Worm (Caenorhabditis elegans): ENCODE data around the gene nemp-1.
A peak's percentile ranks its signal among the peaks of the same experiment; 100 is the strongest.

Gene nemp-1

ce11 chrIII:502583-502982 lies 30.5 kb downstream of the nemp-1 start (continued):
- no peak for TF ChIP-seq tbx-9 (tag; optimal IDR thresholded peaks at IDR 0.05; ENCODE audit: borderline replicate concordance)
- peak; percentile 43 for TF ChIP-seq gei-17 (GFP tag; optimal IDR thresholded peaks at IDR 0.05)
- peak; percentile 80 for TF ChIP-seq ztf-18 (tag; optimal IDR thresholded peaks at IDR 0.05)
- 0 out of 2 replicates have a peak, but pooled peaks have one; percentile 22 for TF ChIP-seq madf-8 (GFP tag; conservative IDR thresholded peaks at IDR 0.05)
- TF ChIP-seq nhr-80 (tag; optimal IDR thresholded peaks at IDR 0.05): peak; percentile 63
- peak; percentile 85; the same call in 1 of the 2 replicates for TF ChIP-seq Y56A3A.18 (GFP tag; IDR thresholded peaks at IDR 0.05)
- TF ChIP-seq mxl-1 (tag; optimal IDR thresholded peaks at IDR 0.05): peak; percentile 90
- peak; percentile 34 for TF ChIP-seq F57C9.4 (tag; optimal IDR thresholded peaks at IDR 0.05)
- TF ChIP-seq F57A8.1 (GFP tag; optimal IDR thresholded peaks at IDR 0.05): peak; percentile 77
- TF ChIP-seq nhr-27 (tag; optimal IDR thresholded peaks at IDR 0.05): peak; percentile 94
- TF ChIP-seq attf-5 (GFP tag; optimal IDR thresholded peaks at IDR 0.05): peak; percentile 75
- peak; percentile 70; the same call in 1 of the 2 replicates for TF ChIP-seq zfh-2 (GFP tag; conservative IDR thresholded peaks at IDR 0.05)
- TF ChIP-seq lag-1 (GFP tag; IDR thresholded peaks at IDR 0.05): 0 out of 2 replicates have a peak, but pooled peaks have one; percentile 11
- peak; percentile 30; the same call in 1 of the 2 replicates for TF ChIP-seq B0019.2 (GFP tag; conservative IDR thresholded peaks at IDR 0.05)
- TF ChIP-seq hsf-1 (GFP tag; IDR thresholded peaks at IDR 0.05): 0 out of 2 replicates have a peak, but pooled peaks have one; percentile 45
- TF ChIP-seq attf-6 (GFP tag; IDR thresholded peaks at IDR 0.05): peak; percentile 68; the same call in 1 of the 2 replicates
- TF ChIP-seq snpc-1.3 (tag; optimal IDR thresholded peaks at IDR 0.05; ENCODE audit: insufficient read depth): peak; percentile 74
- TF ChIP-seq bed-2 (GFP tag; IDR thresholded peaks at IDR 0.05): no peak
- TF ChIP-seq Y67H2A.10 (GFP tag; conservative IDR thresholded peaks at IDR 0.05): no peak
- TF ChIP-seq nhr-90 (tag; optimal IDR thresholded peaks at IDR 0.05): peak; percentile 94
- peak; percentile 58 for TF ChIP-seq lir-1 (GFP tag; conservative IDR thresholded peaks at IDR 0.05)
- peak; percentile 88 for TF ChIP-seq lin-40 (tag; optimal IDR thresholded peaks at IDR 0.05)
- TF ChIP-seq akir-1 (GFP tag; optimal IDR thresholded peaks at IDR 0.05): no peak
- peak; percentile 54 for TF ChIP-seq F10E7.11 (tag; optimal IDR thresholded peaks at IDR 0.05)
- TF ChIP-seq ztf-3 (GFP tag; optimal IDR thresholded peaks at IDR 0.05): peak; percentile 56
- 0 out of 2 replicates have a peak, but pooled peaks have one; percentile 78 for TF ChIP-seq nhr-120 (GFP tag; IDR thresholded peaks at IDR 0.05)
- TF ChIP-seq unc-130 (GFP tag; optimal IDR thresholded peaks at IDR 0.05): peak; percentile 89
- TF ChIP-seq nfya-2 (GFP tag; IDR thresholded peaks at IDR 0.05): no peak
- no peak for TF ChIP-seq ama-1 (optimal IDR thresholded peaks at IDR 0.05)
- TF ChIP-seq ama-1 (GFP tag; optimal IDR thresholded peaks at IDR 0.05): peak; percentile 74 to 88
- peak; percentile 76 for TF ChIP-seq attf-3 (GFP tag; conservative IDR thresholded peaks at IDR 0.05)
- TF ChIP-seq fkh-3 (tag; optimal IDR thresholded peaks at IDR 0.05): peak; percentile 85
- TF ChIP-seq ccch-3 (GFP tag; optimal IDR thresholded peaks at IDR 0.05): peak; percentile 36
- TF ChIP-seq hmg-1.2 (GFP tag; IDR thresholded peaks at IDR 0.05): peak; percentile 68
- no peak for TF ChIP-seq madf-3 (GFP tag; IDR thresholded peaks at IDR 0.05)
- TF ChIP-seq sptf-2 (GFP tag; optimal IDR thresholded peaks at IDR 0.05): peak; percentile 63
- TF ChIP-seq nhr-179 (tag; optimal IDR thresholded peaks at IDR 0.05): peak; percentile 56
- no peak for TF ChIP-seq hlh-26 (GFP tag; conservative IDR thresholded peaks at IDR 0.05)
- TF ChIP-seq chd-7 (tag; optimal IDR thresholded peaks at IDR 0.05): peak; percentile 92
- TF ChIP-seq lsy-27 (tag; optimal IDR thresholded peaks at IDR 0.05; ENCODE audit: borderline replicate concordance, insufficient read depth): peak; percentile 85
- no peak for TF ChIP-seq pha-4 (tag; optimal IDR thresholded peaks at IDR 0.05)
- peak; percentile 92; the same call in 1 of the 2 replicates for TF ChIP-seq dox-1 (GFP tag; IDR thresholded peaks at IDR 0.05)
- peak; percentile 81; the same call in 1 of the 2 replicates for TF ChIP-seq ztf-6 (GFP tag; IDR thresholded peaks at IDR 0.05)
- TF ChIP-seq bed-1 (GFP tag; IDR thresholded peaks at IDR 0.05): 0 out of 2 replicates have a peak, but pooled peaks have one; percentile 71
- peak; percentile 45; the same call in 1 of the 2 replicates for TF ChIP-seq cebp-1 (GFP tag; IDR thresholded peaks at IDR 0.05)
- TF ChIP-seq cebp-1 (tag; optimal IDR thresholded peaks at IDR 0.05): peak; percentile 84
- 0 out of 2 replicates have a peak, but pooled peaks have one; percentile 51 for TF ChIP-seq aptf-2 (GFP tag; conservative IDR thresholded peaks at IDR 0.05)
- peak; percentile 82; the same call in 1 of the 2 replicates for TF ChIP-seq Y53G8AR.9 (GFP tag; conservative IDR thresholded peaks at IDR 0.05)

Measured in whole organism, young adult.